Worm (Caenorhabditis elegans) whole organism, late embryonic: Measurements from ENCODE around the gene F59B10.4.

Experiments
- ama-1 ChIP-seq: fragments of 150-350 bp; optimal IDR thresholded peaks from 2 replicates; lab custom pipeline; 2014
- fkh-10 ChIP-seq: fragments of 150-350 bp; optimal IDR thresholded peaks from 2 replicates; lab custom pipeline; 2014; ENCODE audit warnings: missing biosample characterization, missing genetic modification reagents, missing genetic modification characterization
- odd-2 ChIP-seq: sonication (generic microtip); optimal IDR thresholded peaks from 2 replicates; lab custom pipeline; 2017; ENCODE audit warnings: antibody characterized with exemption, mild to moderate bottlenecking, missing genetic modification characterization, missing compliant biosample characterization
- pqm-1 ChIP-seq: sonication (generic microtip); optimal IDR thresholded peaks from 2 replicates; lab custom pipeline; 2016; ENCODE audit warnings: missing genetic modification characterization, missing compliant biosample characterization
- unc-55 ChIP-seq: sonication (generic microtip); optimal IDR thresholded peaks from 2 replicates; lab custom pipeline; 2017; ENCODE audit warnings: missing biosample characterization, missing genetic modification reagents, missing genetic modification characterization

- TF ChIP-seq unc-55, result no peak
- no peak for TF ChIP-seq pqm-1
- TF ChIP-seq ama-1 (lab: Kevin White, UChicago), result no peak
- TF ChIP-seq odd-2, result no peak
- no peak for TF ChIP-seq fkh-10 (GFP tag; lab: Kevin White, UChicago)
Observed at ce11 chrII:10486738-10487137, 32.2 kb downstream of the F59B10.4 start, which contains the start of gene ZK666.15.
